Worm (Caenorhabditis elegans): ENCODE measurements around the gene frl-1.
A peak's percentile ranks its signal among the peaks of the same experiment; 100 is the strongest.

Gene frl-1

DNA sequence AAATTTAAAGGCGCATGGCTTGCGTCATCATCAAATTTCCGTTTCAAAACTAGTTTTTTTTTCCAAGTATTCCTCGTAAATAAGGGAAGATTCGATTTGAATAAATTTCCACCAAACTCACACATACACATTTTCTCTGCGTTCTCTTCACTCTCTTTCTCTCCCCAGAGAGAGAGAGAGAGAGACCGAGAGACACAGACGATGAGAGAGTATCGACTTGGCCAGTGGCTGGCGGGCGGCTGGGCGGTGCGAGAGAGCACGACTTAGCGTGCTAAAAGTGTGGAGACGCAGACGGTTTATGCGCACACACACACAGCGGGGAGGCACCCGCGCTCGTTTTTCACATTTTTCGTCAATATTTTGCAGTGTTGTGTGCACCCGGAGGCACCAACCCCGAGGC lies 23.1 kb upstream of the frl-1 start:
- no peak for TF ChIP-seq klf-2 (GFP tag; conservative IDR thresholded peaks at IDR 0.05)
- peak; percentile 48 for TF ChIP-seq T22C8.4 (GFP tag; IDR thresholded peaks at IDR 0.05)

ce11 chrIII:2101310-2101709 lies 22.6 kb upstream of the frl-1 start:
- no peak for TF ChIP-seq klf-2 (GFP tag; conservative IDR thresholded peaks at IDR 0.05)
- no peak for TF ChIP-seq ztf-23 (GFP tag; IDR thresholded peaks at IDR 0.05)
- TF ChIP-seq T22C8.4 (GFP tag; IDR thresholded peaks at IDR 0.05) = no peak
- TF ChIP-seq ztf-29 (GFP tag; IDR thresholded peaks at IDR 0.05) = no peak
- no peak for TF ChIP-seq cog-1 (tag; optimal IDR thresholded peaks at IDR 0.05)
- no peak for TF ChIP-seq flt-1 (GFP tag; IDR thresholded peaks at IDR 0.05)
- no peak for TF ChIP-seq ref-1 (GFP tag; conservative IDR thresholded peaks at IDR 0.05)
- no peak for TF ChIP-seq tab-1 (GFP tag; IDR thresholded peaks at IDR 0.05)
- no peak for TF ChIP-seq med-1 (GFP tag; optimal IDR thresholded peaks at IDR 0.05; ENCODE audit: insufficient read depth)

DNA sequence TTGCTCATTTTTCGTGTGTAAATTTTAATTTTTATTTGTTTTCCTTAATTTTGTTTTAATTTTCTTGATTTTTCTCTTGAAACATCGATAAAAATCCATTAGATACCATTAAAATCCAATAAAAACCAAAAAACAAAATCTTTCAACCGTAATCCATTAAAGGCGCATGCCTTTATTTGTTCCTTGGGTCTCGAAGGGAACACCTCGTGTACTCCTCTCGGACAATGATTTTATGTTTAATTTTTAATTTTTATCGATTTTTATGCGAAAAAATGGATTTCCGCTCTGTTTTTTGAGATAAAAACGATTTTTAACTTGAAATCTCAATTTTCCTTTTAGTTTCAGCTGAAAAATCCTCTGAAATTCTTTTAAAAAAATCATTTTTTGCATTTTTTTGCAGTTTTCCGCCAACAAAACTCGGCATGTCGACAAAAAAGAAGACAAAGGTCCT lies 22.0 kb upstream of the frl-1 start, which contains the start of gene ppk-2:
Gene ppk-2, plus strand, starts transcription at position 401 of the 451 bp plus-strand sequence.
- TF ChIP-seq cog-1 (tag; optimal IDR thresholded peaks at IDR 0.05) (no peak), ref-1 (GFP tag; conservative IDR thresholded peaks at IDR 0.05) (no peak), med-1 (GFP tag; optimal IDR thresholded peaks at IDR 0.05; ENCODE audit: insufficient read depth) (no peak), flt-1 (GFP tag; IDR thresholded peaks at IDR 0.05) (no peak), T22C8.4 (GFP tag; IDR thresholded peaks at IDR 0.05) (no peak), ztf-23 (GFP tag; IDR thresholded peaks at IDR 0.05) (no peak), klf-2 (GFP tag; conservative IDR thresholded peaks at IDR 0.05) (no peak), ztf-29 (GFP tag; IDR thresholded peaks at IDR 0.05) (no peak)

DNA sequence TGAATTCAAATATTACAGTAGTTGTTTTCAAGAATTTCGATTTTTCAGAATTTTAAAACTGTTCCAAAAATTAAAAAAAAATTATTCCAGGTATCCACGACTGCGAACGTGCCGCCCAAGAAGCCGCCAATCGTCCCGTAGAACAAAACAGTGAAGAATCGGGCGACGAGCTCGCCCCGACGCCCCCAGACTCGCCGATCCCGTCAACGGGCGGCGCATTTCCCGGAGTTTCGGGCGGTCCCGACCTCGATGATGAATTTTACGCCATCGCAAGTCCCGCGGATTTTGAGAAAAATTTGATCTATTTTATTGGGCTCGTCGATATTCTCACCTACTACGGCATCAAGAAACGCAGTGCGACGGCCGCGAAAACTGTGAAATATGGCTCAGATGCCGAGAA lies 18.0 kb upstream of the frl-1 start:
- TF ChIP-seq ref-1 (GFP tag; conservative IDR thresholded peaks at IDR 0.05) (no peak), ztf-23 (GFP tag; IDR thresholded peaks at IDR 0.05) (no peak), med-1 (GFP tag; optimal IDR thresholded peaks at IDR 0.05; ENCODE audit: insufficient read depth) (no peak), T22C8.4 (GFP tag; IDR thresholded peaks at IDR 0.05) (no peak), cog-1 (tag; optimal IDR thresholded peaks at IDR 0.05) (no peak), tab-1 (GFP tag; IDR thresholded peaks at IDR 0.05) (no peak), ztf-29 (GFP tag; IDR thresholded peaks at IDR 0.05) (no peak), flt-1 (GFP tag; IDR thresholded peaks at IDR 0.05) (no peak), klf-2 (GFP tag; conservative IDR thresholded peaks at IDR 0.05) (no peak)

DNA sequence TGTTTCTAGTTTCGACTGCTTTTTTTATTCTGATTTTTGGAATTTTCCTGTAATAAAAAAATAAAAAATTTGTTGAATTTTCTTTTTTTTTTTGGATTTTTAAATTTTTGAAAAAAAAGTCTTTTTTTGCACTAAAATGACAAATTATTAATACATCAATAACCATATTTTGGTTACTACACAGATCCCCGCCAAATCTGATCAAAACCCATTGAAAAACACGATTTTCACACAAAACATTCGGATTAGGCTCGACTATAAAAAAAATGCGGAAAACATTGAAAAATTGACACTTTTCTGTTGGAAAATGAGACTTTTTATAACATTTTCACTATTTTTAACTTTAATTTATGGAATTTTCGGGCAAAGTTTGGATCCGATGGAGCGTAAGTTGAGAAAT lies 13.7 kb upstream of the frl-1 start, which contains the start of gene Y48G9A.7:
Gene Y48G9A.7, plus strand, starts transcription at position 301 of the 400 bp plus-strand sequence.
- TF ChIP-seq ztf-29 (GFP tag; IDR thresholded peaks at IDR 0.05) = no peak
- TF ChIP-seq med-1 (GFP tag; optimal IDR thresholded peaks at IDR 0.05; ENCODE audit: insufficient read depth) = no peak
- no peak for TF ChIP-seq cog-1 (tag; optimal IDR thresholded peaks at IDR 0.05)
- TF ChIP-seq T22C8.4 (GFP tag; IDR thresholded peaks at IDR 0.05) = no peak
- TF ChIP-seq ref-1 (GFP tag; conservative IDR thresholded peaks at IDR 0.05) = no peak
- TF ChIP-seq ztf-23 (GFP tag; IDR thresholded peaks at IDR 0.05) = no peak

DNA sequence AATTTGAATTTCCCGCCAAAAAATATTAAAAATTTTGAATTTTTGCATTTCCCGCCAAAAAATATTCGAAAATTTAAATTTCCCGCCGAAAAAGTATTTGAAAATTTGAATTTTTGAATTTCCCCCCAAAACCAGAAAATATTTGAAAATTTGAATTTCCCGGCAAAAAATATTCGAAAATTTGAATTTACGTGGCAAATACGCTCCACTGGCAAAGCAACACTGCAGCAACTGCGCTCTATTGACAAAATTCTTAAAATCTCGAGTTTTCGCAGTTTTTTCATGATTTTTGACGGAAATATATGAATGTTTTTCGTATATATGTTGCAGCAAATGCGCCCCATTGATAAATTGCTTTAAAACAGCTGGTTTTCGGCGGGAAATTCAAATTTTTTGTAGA lies 12.6 kb upstream of the frl-1 start:
- no peak for TF ChIP-seq T22C8.4 (GFP tag; IDR thresholded peaks at IDR 0.05)
- TF ChIP-seq klf-2 (GFP tag; conservative IDR thresholded peaks at IDR 0.05) = no peak
- TF ChIP-seq tab-1 (GFP tag; IDR thresholded peaks at IDR 0.05) = no peak
- TF ChIP-seq ztf-29 (GFP tag; IDR thresholded peaks at IDR 0.05) = no peak

ce11 chrIII:2112009-2112408 lies 11.9 kb upstream of the frl-1 start:
- TF ChIP-seq klf-2 (GFP tag; conservative IDR thresholded peaks at IDR 0.05) (no peak), T22C8.4 (GFP tag; IDR thresholded peaks at IDR 0.05) (no peak), ref-1 (GFP tag; conservative IDR thresholded peaks at IDR 0.05) (no peak), ztf-29 (GFP tag; IDR thresholded peaks at IDR 0.05) (no peak), cog-1 (tag; optimal IDR thresholded peaks at IDR 0.05) (no peak), tab-1 (GFP tag; IDR thresholded peaks at IDR 0.05) (no peak), flt-1 (GFP tag; IDR thresholded peaks at IDR 0.05) (no peak), med-1 (GFP tag; optimal IDR thresholded peaks at IDR 0.05; ENCODE audit: insufficient read depth) (no peak), ztf-23 (GFP tag; IDR thresholded peaks at IDR 0.05) (no peak)

ce11 chrIII:2112601-2113176 lies 11.2 kb upstream of the frl-1 start:
- no peak for TF ChIP-seq cog-1 (tag; optimal IDR thresholded peaks at IDR 0.05)
- peak; percentile 94 for TF ChIP-seq T22C8.4 (GFP tag; IDR thresholded peaks at IDR 0.05)

DNA sequence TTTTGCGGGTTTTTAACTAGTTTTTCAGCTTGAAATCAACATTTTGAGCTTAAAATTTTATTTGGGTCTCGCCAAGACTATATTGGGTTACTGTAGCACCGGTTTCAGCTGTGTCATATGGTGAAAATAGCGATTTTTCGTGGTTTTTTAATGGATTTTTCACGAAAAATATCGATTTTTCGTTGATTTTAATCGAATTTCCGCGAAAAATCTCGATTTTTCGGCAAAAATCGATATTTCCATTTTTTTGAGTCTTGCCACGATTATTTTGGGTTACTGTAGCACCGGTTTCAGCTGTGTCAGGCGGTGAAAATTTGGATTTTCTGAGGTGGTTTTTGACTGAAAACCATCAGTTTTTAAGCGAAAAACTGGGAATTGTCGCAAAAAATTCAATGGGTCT lies 8.6 kb upstream of the frl-1 start:
- TF ChIP-seq T22C8.4 (GFP tag; IDR thresholded peaks at IDR 0.05) (peak; percentile 61), flt-1 (GFP tag; IDR thresholded peaks at IDR 0.05) (no peak)

DNA sequence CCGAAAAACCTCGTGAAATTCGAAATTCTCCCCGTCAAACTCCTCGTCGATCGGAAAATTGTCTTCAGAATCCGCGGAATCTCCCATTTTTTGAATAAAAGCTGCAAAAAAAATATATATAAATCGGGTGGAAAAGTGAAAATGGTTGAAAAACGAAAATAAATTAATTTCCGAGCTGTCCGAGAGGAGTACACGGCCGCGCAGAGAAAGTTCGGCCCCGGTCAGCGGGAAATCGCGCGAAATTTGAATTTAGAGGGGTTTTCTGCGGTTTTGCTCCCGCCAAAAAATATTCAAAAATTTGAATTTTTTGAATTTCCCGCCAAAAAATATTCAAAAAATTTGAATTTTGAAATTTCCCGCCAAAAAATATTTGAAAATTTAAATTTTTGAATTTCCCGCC lies 7.1 kb upstream of the frl-1 start, which contains the start of gene Y48G9A.11:
Gene Y48G9A.11, minus strand, starts transcription at position 101 of the 400 bp plus-strand sequence.
- TF ChIP-seq ref-1 (GFP tag; conservative IDR thresholded peaks at IDR 0.05) = no peak
- no peak for TF ChIP-seq ztf-29 (GFP tag; IDR thresholded peaks at IDR 0.05)
- no peak for TF ChIP-seq flt-1 (GFP tag; IDR thresholded peaks at IDR 0.05)
- TF ChIP-seq med-1 (GFP tag; optimal IDR thresholded peaks at IDR 0.05; ENCODE audit: insufficient read depth) = no peak
- TF ChIP-seq T22C8.4 (GFP tag; IDR thresholded peaks at IDR 0.05) = no peak
- TF ChIP-seq tab-1 (GFP tag; IDR thresholded peaks at IDR 0.05) = no peak
- no peak for TF ChIP-seq klf-2 (GFP tag; conservative IDR thresholded peaks at IDR 0.05)
- no peak for TF ChIP-seq ztf-23 (GFP tag; IDR thresholded peaks at IDR 0.05)

DNA sequence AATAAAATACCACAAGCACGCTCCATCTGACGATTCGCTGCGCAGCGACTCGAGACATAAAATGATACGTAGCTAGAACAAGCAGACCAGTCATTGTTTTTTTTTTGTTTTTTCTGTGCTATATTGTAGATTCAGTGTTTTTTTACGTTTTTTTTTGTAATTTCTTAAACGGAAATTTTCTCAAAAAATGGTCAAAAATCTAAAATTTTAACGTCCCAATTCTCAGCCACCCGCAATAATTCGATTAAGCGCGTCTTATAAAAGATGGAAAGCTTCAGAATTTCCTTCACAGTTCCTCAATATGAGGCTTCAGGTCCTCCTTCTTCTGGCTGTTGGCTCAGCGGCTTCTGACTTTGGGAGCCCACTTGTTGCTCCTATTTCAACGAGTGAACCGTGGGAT lies 6.4 kb upstream of the frl-1 start, which contains the start of gene Y48G9A.6:
Gene Y48G9A.6, plus strand, starts transcription at position 301 of the 400 bp plus-strand sequence.
- TF ChIP-seq flt-1 (GFP tag; IDR thresholded peaks at IDR 0.05) = no peak
- TF ChIP-seq tab-1 (GFP tag; IDR thresholded peaks at IDR 0.05) = no peak
- TF ChIP-seq ztf-23 (GFP tag; IDR thresholded peaks at IDR 0.05) = no peak
- TF ChIP-seq med-1 (GFP tag; optimal IDR thresholded peaks at IDR 0.05; ENCODE audit: insufficient read depth) = no peak
- no peak for TF ChIP-seq klf-2 (GFP tag; conservative IDR thresholded peaks at IDR 0.05)

All from whole organism, midembryonic.